Worm (Caenorhabditis elegans): ENCODE measurements around the gene F44F4.10.

DNA sequence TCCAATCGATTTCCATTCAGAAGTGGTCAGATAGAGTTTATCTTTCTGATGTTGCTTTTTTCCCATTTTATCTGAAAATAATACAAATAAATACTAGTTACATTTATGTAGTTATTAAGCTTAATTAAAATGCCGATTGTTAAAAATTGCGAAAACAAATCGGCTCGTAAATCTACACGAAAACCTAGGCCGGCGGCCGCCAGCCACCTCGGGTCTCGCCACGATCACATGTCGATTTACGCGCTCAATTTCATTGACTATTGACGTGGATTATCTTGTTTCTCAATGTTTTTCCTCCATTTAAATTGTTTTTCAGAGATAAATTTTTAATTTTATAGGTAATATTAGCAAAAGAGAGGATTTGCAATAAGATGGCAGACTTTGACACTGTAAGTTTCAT lies 44.5 kb downstream of the F44F4.10 start, which contains the start of the genes cyn-4 and copz-1:
- TF ChIP-seq ama-1 (optimal IDR thresholded peaks at IDR 0.05) (no peak), ama-1 (GFP tag; optimal IDR thresholded peaks at IDR 0.05) (no peak), him-1 (tag; optimal IDR thresholded peaks at IDR 0.05) (peak; percentile 33), mes-4 (tag; optimal IDR thresholded peaks at IDR 0.05) (no peak), F22D6.2 (tag; optimal IDR thresholded peaks at IDR 0.05) (no peak)
